Fruit fly (Drosophila melanogaster) whole organism, embryonic: ENCODE data around the gene EloB.
A peak's percentile ranks its signal among the peaks of the same experiment; 100 is the strongest.

Experiments
- Antp ChIP-seq: fragments of 200-800 bp; sonication (Bioruptor generic); optimal IDR thresholded peaks from 3 replicates; lab custom pipeline; 2016; ENCODE audit warnings: missing biosample characterization, missing genetic modification characterization
- Awh ChIP-seq: fragments of 200-800 bp; sonication (Bioruptor generic); IDR thresholded peaks from 2 replicates; pipeline ENCODE4, ENCODE4 v1.3.6; 2022; ENCODE audit warnings: missing biosample characterization, missing genetic modification characterization
- B-H2 ChIP-seq: fragments of 200-800 bp; sonication (Bioruptor generic); optimal IDR thresholded peaks from 2 replicates; lab custom pipeline; 2018; ENCODE audit warnings: missing biosample characterization, mild to moderate bottlenecking, missing genetic modification characterization
- CG10654 ChIP-seq: fragments of 200-800 bp; sonication (Bioruptor generic); optimal IDR thresholded peaks from 2 replicates; lab custom pipeline; 2016; ENCODE audit warnings: missing biosample characterization, missing genetic modification characterization
- CG11085 ChIP-seq: fragments of 200-800 bp; sonication (Bioruptor generic); IDR thresholded peaks from 2 replicates; pipeline ENCODE4 v1.3.6; 2022; ENCODE audit warnings: missing biosample characterization, missing genetic modification characterization
- CG11723 ChIP-seq: fragments of 200-800 bp; sonication (Bioruptor generic); optimal IDR thresholded peaks from 2 replicates; lab custom pipeline; 2017; ENCODE audit warnings: missing biosample characterization, mild to moderate bottlenecking, missing genetic modification characterization
- CG12236 ChIP-seq: fragments of 200-800 bp; sonication (Bioruptor generic); optimal IDR thresholded peaks from 2 replicates; lab custom pipeline; 2016; ENCODE audit warnings: missing biosample characterization, missing genetic modification characterization
- CG14014 ChIP-seq: fragments of 200-800 bp; sonication (Bioruptor generic); IDR thresholded peaks from 2 replicates; pipeline ENCODE4 v1.3.6; 2022; ENCODE audit warnings: missing biosample characterization, missing genetic modification characterization
- CG14050 ChIP-seq: fragments of 200-800 bp; sonication (Bioruptor generic); IDR thresholded peaks from 3 replicates; pipeline ENCODE4 v1.3.6; 2022; ENCODE audit warnings: missing biosample characterization, missing genetic modification characterization
- CG14965 ChIP-seq: fragments of 200-800 bp; sonication (Bioruptor generic); optimal IDR thresholded peaks from 2 replicates; lab custom pipeline; 2016; ENCODE audit warnings: missing biosample characterization, missing genetic modification characterization, borderline replicate concordance
- CG1603 ChIP-seq: fragments of 200-800 bp; sonication (Bioruptor generic); optimal IDR thresholded peaks from 2 replicates; lab custom pipeline; 2019; ENCODE audit warnings: missing biosample characterization, mild to moderate bottlenecking, missing genetic modification characterization, moderate library complexity
- CG17361 ChIP-seq: fragments of 200-800 bp; sonication (Bioruptor generic); IDR thresholded peaks from 3 replicates; pipeline ENCODE4 v1.3.6; 2022; ENCODE audit warnings: missing biosample characterization, missing genetic modification characterization
- CG17829 ChIP-seq: fragments of 200-800 bp; optimal IDR thresholded peaks from 2 replicates; lab custom pipeline; 2019; ENCODE audit warnings: missing biosample characterization, mild to moderate bottlenecking, missing genetic modification characterization, moderate library complexity
- CG1792 ChIP-seq: fragments of 200-800 bp; sonication (Bioruptor generic); optimal IDR thresholded peaks from 2 replicates; lab custom pipeline; 2016; ENCODE audit warnings: missing biosample characterization, missing genetic modification characterization
- CG1832 ChIP-seq: fragments of 200-800 bp; sonication (Bioruptor generic); optimal IDR thresholded peaks from 2 replicates; lab custom pipeline; 2017; ENCODE audit warnings: missing biosample characterization, mild to moderate bottlenecking, missing genetic modification characterization, inconsistent platforms
- CG2712 ChIP-seq: fragments of 200-800 bp; optimal IDR thresholded peaks from 3 replicates; lab custom pipeline; 2019; ENCODE audit warnings: missing biosample characterization, mild to moderate bottlenecking, missing genetic modification characterization, moderate library complexity
- CG31224 ChIP-seq: fragments of 200-800 bp; sonication (Bioruptor generic); IDR thresholded peaks from 2 replicates; pipeline ENCODE4 v1.3.6; 2022; ENCODE audit warnings: missing biosample characterization, missing genetic modification characterization
- CG33213 ChIP-seq: fragments of 200-800 bp; sonication (Bioruptor generic); optimal IDR thresholded peaks from 3 replicates; lab custom pipeline; 2016; ENCODE audit warnings: missing biosample characterization, missing genetic modification characterization
- CG3838 ChIP-seq: fragments of 200-800 bp; sonication (Bioruptor generic); optimal IDR thresholded peaks from 3 replicates; lab custom pipeline; 2016; ENCODE audit warnings: missing biosample characterization, missing genetic modification characterization
- CG4282 ChIP-seq: fragments of 200-800 bp; sonication (Bioruptor generic); optimal IDR thresholded peaks from 2 replicates; lab custom pipeline; 2016; ENCODE audit warnings: missing biosample characterization, missing genetic modification characterization
- CG4730 ChIP-seq: fragments of 200-800 bp; sonication (Bioruptor generic); IDR thresholded peaks from 2 replicates; pipeline ENCODE4 v1.3.6; 2022; ENCODE audit warnings: missing biosample characterization, missing genetic modification characterization
- CG6854 ChIP-seq: fragments of 200-800 bp; sonication (Bioruptor generic); optimal IDR thresholded peaks from 3 replicates; lab custom pipeline; 2017; ENCODE audit warnings: missing biosample characterization, mild to moderate bottlenecking, missing genetic modification characterization
- CG7745 ChIP-seq: fragments of 200-800 bp; sonication (Bioruptor generic); optimal IDR thresholded peaks from 2 replicates; lab custom pipeline; 2018; ENCODE audit warnings: missing biosample characterization, mild to moderate bottlenecking, missing genetic modification characterization, moderate library complexity
- CG7963 ChIP-seq: fragments of 200-800 bp; sonication (Bioruptor generic); IDR thresholded peaks from 3 replicates; pipeline ENCODE4 v1.3.6; 2022; ENCODE audit warnings: missing biosample characterization, missing genetic modification characterization; ENCODE audit not compliant: partially characterized antibody
- CG8388 ChIP-seq: fragments of 200-800 bp; sonication (Bioruptor generic); optimal IDR thresholded peaks from 2 replicates; lab custom pipeline; 2019; ENCODE audit warnings: missing biosample characterization, mild to moderate bottlenecking, missing genetic modification characterization, moderate library complexity
- CG8478 ChIP-seq: fragments of >200 bp; optimal IDR thresholded peaks from 2 replicates; lab custom pipeline; 2018
- D19A ChIP-seq: fragments of 200-800 bp; optimal IDR thresholded peaks from 3 replicates; lab custom pipeline; 2019; ENCODE audit warnings: missing biosample characterization, mild to moderate bottlenecking, missing genetic modification characterization, moderate library complexity
- Doc2 ChIP-seq: fragments of 200-800 bp; sonication (Bioruptor generic); IDR thresholded peaks from 2 replicates; pipeline ENCODE4 v1.3.6; 2022; ENCODE audit warnings: missing biosample characterization, missing genetic modification characterization
- E2f1 ChIP-seq: fragments of 200-800 bp; sonication (Bioruptor generic); IDR thresholded peaks from 2 replicates; pipeline ENCODE4 v1.3.6; 2022; ENCODE audit warnings: missing biosample characterization, missing genetic modification characterization
- Fer3 ChIP-seq: fragments of 200-800 bp; sonication (Bioruptor generic); optimal IDR thresholded peaks from 2 replicates; lab custom pipeline; 2018; ENCODE audit warnings: missing biosample characterization, mild to moderate bottlenecking, missing genetic modification characterization, moderate library complexity
- Hey ChIP-seq: fragments of 200-800 bp; sonication (Bioruptor generic); optimal IDR thresholded peaks from 3 replicates; lab custom pipeline; 2018; ENCODE audit warnings: missing biosample characterization, mild to moderate bottlenecking, missing genetic modification characterization
- Hr3 ChIP-seq: fragments of 200-800 bp; sonication (Bioruptor generic); optimal IDR thresholded peaks from 3 replicates; lab custom pipeline; 2016; ENCODE audit warnings: missing biosample characterization, missing genetic modification characterization
- Nf-YB ChIP-seq: fragments of 200-800 bp; sonication (Bioruptor generic); optimal IDR thresholded peaks from 3 replicates; lab custom pipeline; 2019; ENCODE audit warnings: missing biosample characterization, mild to moderate bottlenecking, missing genetic modification characterization, moderate library complexity
- NfI ChIP-seq: fragments of 200-800 bp; sonication (Bioruptor generic); optimal IDR thresholded peaks from 3 replicates; lab custom pipeline; 2018; ENCODE audit warnings: missing biosample characterization, mild to moderate bottlenecking, missing genetic modification characterization, moderate library complexity
- Oli ChIP-seq: fragments of 200-800 bp; sonication (Bioruptor generic); optimal IDR thresholded peaks from 2 replicates; lab custom pipeline; 2018; ENCODE audit warnings: missing biosample characterization, mild to moderate bottlenecking, missing genetic modification characterization, moderate library complexity
- Optix ChIP-seq: fragments of 200-800 bp; sonication (Bioruptor generic); IDR thresholded peaks from 3 replicates; pipeline ENCODE4 v1.3.6; 2022; ENCODE audit warnings: missing biosample characterization, missing genetic modification characterization
- TFAM ChIP-seq: fragments of 200-800 bp; sonication (Bioruptor generic); optimal IDR thresholded peaks from 2 replicates; lab custom pipeline; 2017; ENCODE audit warnings: missing biosample characterization, missing genetic modification characterization, inconsistent platforms
- YL-1 ChIP-seq: fragments of 200-800 bp; sonication (Bioruptor generic); optimal IDR thresholded peaks from 3 replicates; lab custom pipeline; 2017; ENCODE audit warnings: missing biosample characterization, mild to moderate bottlenecking, missing genetic modification characterization
- ab ChIP-seq: fragments of 200-800 bp; sonication (Bioruptor generic); optimal IDR thresholded peaks from 2 replicates; lab custom pipeline; 2016; ENCODE audit warnings: missing biosample characterization, missing genetic modification characterization
- ara ChIP-seq: fragments of 200-800 bp; sonication (Bioruptor generic); IDR thresholded peaks from 2 replicates; pipeline ENCODE4 v1.3.6; 2022; ENCODE audit warnings: missing biosample characterization, missing genetic modification characterization
- chn ChIP-seq: fragments of 200-800 bp; sonication (Bioruptor generic); optimal IDR thresholded peaks from 2 replicates; lab custom pipeline; 2016; ENCODE audit warnings: missing biosample characterization, missing genetic modification characterization
- fd96Cb ChIP-seq: fragments of 200-800 bp; sonication (Bioruptor generic); optimal IDR thresholded peaks from 2 replicates; lab custom pipeline; 2018; ENCODE audit warnings: missing biosample characterization, mild to moderate bottlenecking, missing genetic modification characterization, moderate library complexity
- fru ChIP-seq: fragments of >200 bp; optimal IDR thresholded peaks from 2 replicates; lab custom pipeline; 2017
- lab ChIP-seq: fragments of 200-800 bp; sonication (Bioruptor generic); optimal IDR thresholded peaks from 3 replicates; lab custom pipeline; 2017; ENCODE audit warnings: missing biosample characterization, missing genetic modification characterization, mild to moderate bottlenecking, moderate library complexity, missing genetic modification reagents
- onecut ChIP-seq: fragments of 200-800 bp; sonication (Bioruptor generic); IDR thresholded peaks from 2 replicates; pipeline ENCODE4 v1.3.6; 2022; ENCODE audit warnings: missing biosample characterization, missing genetic modification characterization
- otp ChIP-seq: fragments of 200-800 bp; sonication (Bioruptor generic); IDR thresholded peaks from 3 replicates; pipeline ENCODE4, ENCODE4 v1.3.6; 2022; ENCODE audit warnings: missing biosample characterization, missing genetic modification characterization
- psq ChIP-seq: fragments of 200-800 bp; sonication (Bioruptor generic); optimal IDR thresholded peaks from 2 replicates; lab custom pipeline; 2017; ENCODE audit warnings: missing biosample characterization, missing genetic modification characterization
- repo ChIP-seq: fragments of 200-800 bp; sonication (Bioruptor generic); optimal IDR thresholded peaks from 2 replicates; lab custom pipeline; 2016; ENCODE audit warnings: missing biosample characterization, missing genetic modification characterization
- rib ChIP-seq: fragments of 200-800 bp; sonication (Bioruptor generic); IDR thresholded peaks from 2 replicates; pipeline ENCODE4 v1.3.6; 2022; ENCODE audit warnings: missing biosample characterization, missing genetic modification characterization
- tup ChIP-seq: fragments of 200-800 bp; sonication (Bioruptor generic); optimal IDR thresholded peaks from 2 replicates; lab custom pipeline; 2016; ENCODE audit warnings: missing biosample characterization, mild to moderate bottlenecking, missing genetic modification characterization, moderate library complexity
- twi ChIP-seq: fragments of 200-800 bp; optimal IDR thresholded peaks from 2 replicates; lab custom pipeline; 2019; ENCODE audit warnings: missing biosample characterization, mild to moderate bottlenecking, missing genetic modification characterization, moderate library complexity
- yki ChIP-seq: fragments of >200 bp; optimal IDR thresholded peaks from 3 replicates; lab custom pipeline; 2018

EloB gene

dm6 chr3R:20579816-20580215 lies at the start of gene EloB, which contains the start of gene Srp14 (continued):
- TF ChIP-seq CG3838 (GFP tag; lab: Kevin White, UChicago) (peak; percentile 68), Awh (GFP tag; lab: Robert Waterston, UW) (peak; percentile 43; the same call in 1 of the 2 replicates), CG6854 (GFP tag; lab: Kevin White, UChicago) (peak; percentile 54), fd96Cb (tag; lab: Kevin White, UChicago) (peak; percentile 62), CG17829 (tag; lab: Kevin White, UChicago) (peak; percentile 90), Antp (peak; percentile 83), CG1792 (GFP tag; lab: Kevin White, UChicago) (peak; percentile 65), ara (GFP tag; lab: Robert Waterston, UW) (peak; percentile 72), YL-1 (GFP tag; lab: Kevin White, UChicago) (peak; percentile 95), Nf-YB (peak; percentile 53), CG1832 (GFP tag; lab: Kevin White, UChicago) (no peak), CG8478 (lab: Kevin White, UChicago) (no peak), ab (GFP tag; lab: Kevin White, UChicago) (no peak), NfI (peak; percentile 77), lab (no peak), psq (GFP tag; lab: Kevin White, UChicago) (no peak), CG11723 (peak; percentile 64), CG33213 (GFP tag; lab: Kevin White, UChicago) (peak; percentile 71), CG7963 (GFP tag; lab: Robert Waterston, UW) (peak; percentile 95), TFAM (GFP tag; lab: Kevin White, UChicago) (peak; percentile 69), CG7745 (peak; percentile 33), tup (GFP tag; lab: Kevin White, UChicago) (peak; percentile 60), CG17361 (GFP tag; lab: Robert Waterston, UW) (peak; percentile 83), CG14050 (peak; percentile 48; the same call in 2 of the 3 replicates), chn (GFP tag; lab: Kevin White, UChicago) (peak; percentile 90), yki (lab: Kevin White, UChicago) (no peak), Fer3 (tag; lab: Kevin White, UChicago) (peak; percentile 84), CG2712 (tag; lab: Kevin White, UChicago) (peak; percentile 86), B-H2 (GFP tag; lab: Kevin White, UChicago) (peak; percentile 90), rib (GFP tag; lab: Robert Waterston, UW) (peak; percentile 71; the same call in 1 of the 2 replicates), CG1603 (tag; lab: Kevin White, UChicago) (peak; percentile 85), Hey (tag; lab: Kevin White, UChicago) (no peak), repo (GFP tag; lab: Kevin White, UChicago) (peak; percentile 63), CG8388 (GFP tag; lab: Kevin White, UChicago) (peak; percentile 77), Optix (GFP tag; lab: Robert Waterston, UW) (no peak), CG12236 (GFP tag; lab: Kevin White, UChicago) (peak; percentile 52), CG11085 (peak; percentile 62; the same call in 1 of the 2 replicates), CG10654 (GFP tag; lab: Kevin White, UChicago) (peak; percentile 71), Oli (tag; lab: Kevin White, UChicago) (peak; percentile 64), E2f1 (peak; percentile 77), CG14965 (GFP tag; lab: Kevin White, UChicago) (no peak), CG14014 (GFP tag; lab: Robert Waterston, UW) (peak; percentile 79), onecut (GFP tag; lab: Robert Waterston, UW) (peak; percentile 59), fru (lab: Kevin White, UChicago) (no peak), CG31224 (GFP tag; lab: Robert Waterston, UW) (peak; percentile 20; the same call in 1 of the 2 replicates), Hr3 (GFP tag; lab: Kevin White, UChicago) (peak; percentile 78), twi (tag; lab: Kevin White, UChicago) (peak; percentile 63), CG4730 (peak; percentile 48; the same call in 1 of the 2 replicates), otp (GFP tag; lab: Robert Waterston, UW) (peak; percentile 66; the same call in 2 of the 3 replicates), D19A (tag; lab: Kevin White, UChicago) (no peak), Doc2 (GFP tag; lab: Robert Waterston, UW) (no peak), CG4282 (GFP tag; lab: Kevin White, UChicago) (peak; percentile 39)
